Worm (Caenorhabditis elegans) whole organism, L1 larva: ENCODE data around the gene nuo-5.

ENCODE experiments used
- F16B12.6 ChIP-seq: fragments of 150-350 bp; optimal IDR thresholded peaks from 2 replicates; lab custom pipeline; 2014; ENCODE audit warnings: missing biosample characterization, missing genetic modification characterization
- ceh-90 ChIP-seq: sonication (generic microtip); optimal IDR thresholded peaks from 2 replicates; lab custom pipeline; 2016; ENCODE audit warnings: missing genetic modification characterization, missing compliant biosample characterization
- dpl-1 ChIP-seq, 3 experiments: fragments of 150-350 bp in 2 of 3; sonication (generic microtip) in 1 of 3; optimal IDR thresholded peaks; 2 replicates each; lab custom pipeline; 2014 to 2017; ENCODE audit warnings: missing biosample characterization in 3 of 3, missing genetic modification characterization in 3 of 3, missing genetic modification reagents in 3 of 3
- efl-1 ChIP-seq, 4 experiments: fragments of 150-350 bp; optimal IDR thresholded peaks in 3 of 4; peaks in 1 of 4; 1 replicate in 1 of 4; 2 replicates in 3 of 4; lab custom pipeline; 2014; ENCODE audit warnings: missing biosample characterization in 2 of 4, missing genetic modification characterization in 2 of 4, missing genetic modification reagents in 2 of 4
- egl-27 ChIP-seq, 2 experiments: fragments of 150-350 bp in 1 of 2; sonication (generic microtip); optimal IDR thresholded peaks; 3 replicates each; lab custom pipeline; 2017 to 2018; ENCODE audit warnings: missing biosample characterization in 2 of 2, missing genetic modification characterization in 2 of 2, missing genetic modification reagents in 2 of 2
- fkh-10 ChIP-seq: sonication (generic microtip); optimal IDR thresholded peaks from 2 replicates; lab custom pipeline; 2017; ENCODE audit warnings: missing biosample characterization, missing genetic modification reagents, missing genetic modification characterization
- fkh-8 ChIP-seq: sonication (generic microtip); optimal IDR thresholded peaks from 2 replicates; lab custom pipeline; 2016; ENCODE audit warnings: mild to moderate bottlenecking, missing genetic modification characterization, missing compliant biosample characterization
- fos-1 ChIP-seq: fragments of 150-350 bp; optimal IDR thresholded peaks from 2 replicates; lab custom pipeline; 2014; ENCODE audit warnings: missing biosample characterization, missing genetic modification characterization
- grh-1 ChIP-seq: fragments of 200-800 bp; sonication (Bioruptor generic); IDR thresholded peaks from 2 replicates; pipeline ENCODE4 v1.3.6; 2022; ENCODE audit warnings: missing genetic modification reagents, missing genetic modification characterization, missing compliant biosample characterization
- hlh-17 ChIP-seq: fragments of 200-800 bp; sonication (Bioruptor generic); optimal IDR thresholded peaks from 2 replicates; lab custom pipeline; 2018; ENCODE audit warnings: missing genetic modification characterization, mild to moderate bottlenecking, missing compliant biosample characterization, moderate library complexity, borderline replicate concordance
- lin-13 ChIP-seq: fragments of 150-350 bp; optimal IDR thresholded peaks from 2 replicates; lab custom pipeline; 2014; ENCODE audit warnings: missing biosample characterization, missing genetic modification reagents, missing genetic modification characterization
- lin-14 ChIP-seq: fragments of 200-800 bp; sonication (Bioruptor generic); optimal IDR thresholded peaks from 2 replicates; lab custom pipeline; 2018; ENCODE audit warnings: mild to moderate bottlenecking, missing genetic modification characterization, moderate library complexity, missing compliant biosample characterization
- lin-15B ChIP-seq: fragments of 150-350 bp; sonication (generic microtip); optimal IDR thresholded peaks from 3 replicates; lab custom pipeline; 2014; ENCODE audit warnings: missing biosample characterization, missing genetic modification characterization
- lin-35 ChIP-seq, 2 experiments: fragments of 150-350 bp; optimal IDR thresholded peaks; 2 replicates each; lab custom pipeline; 2014; ENCODE audit warnings: missing biosample characterization in 2 of 2, missing genetic modification characterization in 2 of 2, missing genetic modification reagents in 2 of 2
- mdl-1 ChIP-seq, 2 experiments: fragments of 150-350 bp; optimal IDR thresholded peaks; 2 replicates each; lab custom pipeline; 2014 to 2017; ENCODE audit warnings: missing biosample characterization in 2 of 2, missing genetic modification characterization in 2 of 2, inconsistent platforms in 1 of 2
- mef-2 ChIP-seq: fragments of 150-350 bp; optimal IDR thresholded peaks from 2 replicates; lab custom pipeline; 2014; ENCODE audit warnings: missing biosample characterization, missing genetic modification characterization
- mep-1 ChIP-seq: fragments of 150-350 bp; optimal IDR thresholded peaks from 2 replicates; lab custom pipeline; 2014; ENCODE audit warnings: missing biosample characterization, missing genetic modification characterization
- nhr-11 ChIP-seq: fragments of 150-350 bp; optimal IDR thresholded peaks from 2 replicates; lab custom pipeline; 2014; ENCODE audit warnings: missing biosample characterization, missing genetic modification characterization
- nhr-12 ChIP-seq: sonication (generic microtip); optimal IDR thresholded peaks from 2 replicates; lab custom pipeline; 2017; ENCODE audit warnings: missing biosample characterization, missing genetic modification characterization
- nhr-237 ChIP-seq: fragments of 150-350 bp; optimal IDR thresholded peaks from 2 replicates; lab custom pipeline; 2014; ENCODE audit warnings: missing biosample characterization, missing genetic modification characterization
- nhr-76 ChIP-seq: sonication (generic microtip); optimal IDR thresholded peaks from 2 replicates; lab custom pipeline; 2017; ENCODE audit warnings: missing biosample characterization, missing genetic modification characterization
- nhr-77 ChIP-seq: fragments of 150-350 bp; optimal IDR thresholded peaks from 2 replicates; lab custom pipeline; 2014; ENCODE audit warnings: missing biosample characterization, missing genetic modification characterization
- nhr-85 ChIP-seq: sonication (generic microtip); peaks from one replicate; lab custom pipeline; 2016; ENCODE audit warnings: missing genetic modification characterization, inconsistent platforms, missing compliant biosample characterization
- nhr-90 ChIP-seq: sonication (generic microtip); optimal IDR thresholded peaks from 2 replicates; lab custom pipeline; 2016; ENCODE audit warnings: mild to moderate bottlenecking, missing genetic modification characterization, missing compliant biosample characterization; ENCODE audit not compliant: poor library complexity
- pag-3 ChIP-seq: sonication (generic microtip); optimal IDR thresholded peaks from 2 replicates; lab custom pipeline; 2017; ENCODE audit warnings: missing genetic modification characterization, mild to moderate bottlenecking, missing compliant biosample characterization, antibody characterized with exemption, borderline replicate concordance; ENCODE audit not compliant: insufficient read depth
- pqm-1 ChIP-seq: sonication (generic microtip); optimal IDR thresholded peaks from 3 replicates; lab custom pipeline; 2017; ENCODE audit warnings: missing biosample characterization, missing genetic modification characterization
- snpc-4 ChIP-seq: fragments of 150-350 bp; optimal IDR thresholded peaks from 2 replicates; lab custom pipeline; 2014; ENCODE audit warnings: missing biosample characterization, missing genetic modification characterization
- tlp-1 ChIP-seq: fragments of 150-350 bp; optimal IDR thresholded peaks from 2 replicates; lab custom pipeline; 2014; ENCODE audit warnings: missing biosample characterization, missing genetic modification characterization
- unc-30 ChIP-seq: sonication (generic microtip); optimal IDR thresholded peaks from 2 replicates; lab custom pipeline; 2017; ENCODE audit warnings: missing biosample characterization, missing genetic modification characterization
- xbp-1 ChIP-seq: sonication (generic microtip); optimal IDR thresholded peaks from 2 replicates; lab custom pipeline; 2016; ENCODE audit warnings: missing genetic modification characterization, missing compliant biosample characterization
- zag-1 ChIP-seq: fragments of 150-350 bp; optimal IDR thresholded peaks from 2 replicates; lab custom pipeline; 2014; ENCODE audit warnings: missing biosample characterization, missing genetic modification characterization

nuo-5 gene

ce11 chrV:2738174-2738573, 39.4 kb downstream of the nuo-5 start, which contains the start of gene srg-56:
Gene srg-56 (minus strand): TSS chrV:2738274.
- peak; percentile 18 for TF ChIP-seq fkh-8 (tag; lab: Kevin White, UChicago)
- TF ChIP-seq fos-1, result no peak

DNA sequence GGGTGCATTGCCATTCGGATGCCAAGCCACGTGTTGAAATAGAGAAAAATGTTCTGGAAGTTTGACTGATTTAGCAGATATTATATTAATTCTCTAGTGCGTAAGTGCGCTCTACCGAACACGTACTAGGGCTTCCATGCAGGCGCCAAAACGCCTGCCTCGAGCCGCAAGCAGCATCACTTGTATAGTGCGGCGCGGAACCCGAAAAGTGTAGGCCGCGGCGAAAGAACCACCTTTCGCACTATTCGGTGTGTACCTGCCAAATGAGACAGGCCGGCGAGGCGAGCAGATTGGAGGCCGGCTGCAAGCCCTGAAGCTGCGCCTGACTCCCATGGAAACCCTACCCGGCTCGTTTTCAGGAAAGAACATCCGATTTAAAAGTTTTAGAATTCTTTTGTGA, 40.8 kb downstream of the nuo-5 start:
- TF ChIP-seq tlp-1 (no peak), snpc-4 (peak; percentile 63), lin-35 (GFP tag; optimal IDR thresholded peaks at IDR 0.05; lab: Kevin White, UChicago) (no peak)
- TF ChIP-seq, all 84 proteins: peak for 1

DNA sequence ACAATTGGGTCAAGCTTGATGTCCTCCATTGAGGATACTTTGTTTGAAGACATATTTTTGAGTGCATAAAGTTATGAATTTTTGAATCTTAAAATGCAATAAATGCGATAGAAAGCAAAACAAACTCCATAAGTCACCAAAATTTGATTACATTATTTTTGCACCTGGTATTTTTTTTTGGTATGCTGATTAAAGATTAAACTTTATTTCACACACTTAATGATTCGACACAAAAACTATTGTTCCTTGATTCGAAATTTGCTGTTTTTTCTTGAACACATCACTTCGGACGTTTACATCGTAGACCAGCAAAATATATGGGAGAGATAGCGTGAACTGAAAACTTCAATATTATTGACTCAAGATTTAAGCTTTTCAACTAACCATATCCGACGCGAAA, 41.5 kb downstream of the nuo-5 start, which contains the start of gene srg-61:
Gene srg-61, minus strand, starts transcription at position 101 of the 400 bp plus-strand sequence.
- TF ChIP-seq hlh-17 (no peak), ceh-90 (tag; lab: Kevin White, UChicago) (no peak), egl-27 (tag; optimal IDR thresholded peaks at IDR 0.05; lab: Kevin White, UChicago) (no peak), grh-1 (GFP tag; lab: Robert Waterston, UW) (no peak), nhr-90 (tag; lab: Kevin White, UChicago) (no peak), fos-1 (no peak), mef-2 (no peak), pag-3 (tag; lab: Kevin White, UChicago) (no peak)

DNA sequence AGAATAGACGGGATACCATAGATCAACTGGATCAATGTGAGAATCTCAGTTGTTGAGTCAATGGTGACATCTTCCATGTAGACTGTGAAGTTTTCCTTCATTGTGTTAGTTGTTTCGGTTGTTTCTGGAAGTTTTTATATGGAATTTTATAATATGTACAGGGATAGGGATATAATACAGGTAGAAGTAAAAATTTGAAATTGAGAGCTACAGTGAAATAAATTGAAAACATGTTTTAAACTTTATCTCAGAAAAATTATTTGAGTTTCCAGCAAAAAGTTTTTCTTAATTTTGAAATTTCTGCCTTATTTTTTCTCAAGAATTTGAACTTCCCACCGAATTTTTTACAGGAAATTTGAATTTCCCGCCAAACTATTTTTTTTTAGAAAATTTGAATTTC, 43.5 kb downstream of the nuo-5 start, which contains the start of gene srg-62:
Gene srg-62, minus strand, starts transcription at position 101 of the 400 bp plus-strand sequence.
- no peak for TF ChIP-seq lin-14
- no peak for TF ChIP-seq nhr-77 (tag; lab: Kevin White, UChicago)
- TF ChIP-seq zag-1 (tag; lab: Kevin White, UChicago), result no peak
- no peak for TF ChIP-seq xbp-1 (tag; lab: Kevin White, UChicago)
- no peak for TF ChIP-seq pqm-1 (tag; lab: Kevin White, UChicago)
- TF ChIP-seq dpl-1 (GFP tag; optimal IDR thresholded peaks at IDR 0.05; lab: Kevin White, UChicago), result no peak
- no peak for TF ChIP-seq nhr-85 (tag; lab: Kevin White, UChicago)
- TF ChIP-seq mdl-1 (tag; optimal IDR thresholded peaks at IDR 0.05; lab: Kevin White, UChicago), result no peak
- TF ChIP-seq, all 84 proteins: peak for 0

DNA sequence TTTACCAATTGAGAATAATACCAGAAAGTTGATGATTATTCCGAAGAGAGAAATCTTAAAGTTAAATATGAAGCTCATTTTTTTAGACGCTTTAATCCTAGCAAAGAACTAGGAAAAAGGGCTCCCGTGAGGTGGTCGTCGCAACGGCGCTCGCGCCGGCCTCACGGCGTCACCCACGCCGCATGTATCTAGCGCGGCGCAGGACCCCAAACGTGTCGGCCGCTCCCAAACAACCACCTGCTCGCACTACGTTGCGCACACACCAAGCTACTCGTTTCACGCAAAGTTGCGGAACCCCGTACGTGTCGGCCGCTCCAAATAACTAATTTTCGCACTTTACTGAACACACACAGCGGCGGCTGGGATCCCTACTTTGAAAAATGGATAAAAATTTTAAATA, 47.6 kb downstream of the nuo-5 start:
- no peak for TF ChIP-seq lin-35 (GFP tag; optimal IDR thresholded peaks at IDR 0.05; lab: Kevin White, UChicago)
- no peak for TF ChIP-seq fkh-10 (GFP tag; lab: Kevin White, UChicago)
- no peak for TF ChIP-seq unc-30 (tag; lab: Kevin White, UChicago)
- no peak for TF ChIP-seq nhr-237
- TF ChIP-seq nhr-77 (tag; lab: Kevin White, UChicago), result no peak
- TF ChIP-seq nhr-76 (tag; lab: Kevin White, UChicago), result no peak
- TF ChIP-seq lin-14, result no peak
- TF ChIP-seq zag-1 (tag; lab: Kevin White, UChicago), result no peak
- TF ChIP-seq tlp-1, result no peak
- TF ChIP-seq fkh-8 (tag; lab: Kevin White, UChicago), result no peak
- no peak for TF ChIP-seq lin-15B (tag; lab: Kevin White, UChicago)
- TF ChIP-seq mep-1 (tag; lab: Kevin White, UChicago), result no peak
- TF ChIP-seq snpc-4, result no peak
- no peak for TF ChIP-seq F16B12.6 (tag; lab: Kevin White, UChicago)
- no peak for TF ChIP-seq lin-13 (GFP tag; lab: Kevin White, UChicago)
- no peak for TF ChIP-seq nhr-12 (tag; lab: Kevin White, UChicago)
- TF ChIP-seq nhr-11, result no peak
- no peak for TF ChIP-seq pqm-1 (tag; lab: Kevin White, UChicago)
- no peak for TF ChIP-seq egl-27 (tag; optimal IDR thresholded peaks at IDR 0.05; lab: Kevin White, UChicago)
- no peak for TF ChIP-seq pag-3 (tag; lab: Kevin White, UChicago)
- TF ChIP-seq, all 84 proteins: peak for 0

- TF ChIP-seq fos-1, result no peak
- TF ChIP-seq efl-1 (optimal IDR thresholded peaks at IDR 0.05; lab: Kevin White, UChicago), result no peak
- peak in 1 of 2 experiments; percentile 7 for TF ChIP-seq efl-1 (GFP tag; optimal IDR thresholded peaks at IDR 0.05 in 1 of 2; lab: Kevin White, UChicago)
Measured at ce11 chrV:2750006-2750405, 51.2 kb downstream of the nuo-5 start, which contains the start of gene srx-24. Gene srx-24 (minus strand): TSS chrV:2750106.
